Worm (Caenorhabditis elegans): ENCODE results near the gene F54H12.7.

Gene F54H12.7

ce11 chrIII:8009769-8010168 lies 40.6 kb downstream of the F54H12.7 start, which contains the start of gene cit-1.1:
Gene cit-1.1, minus strand, starts transcription at chrIII:8009821.
- TF ChIP-seq flt-1 (GFP tag; IDR thresholded peaks at IDR 0.05) (no peak), med-1 (GFP tag; optimal IDR thresholded peaks at IDR 0.05; ENCODE audit: insufficient read depth) (no peak), ztf-29 (GFP tag; IDR thresholded peaks at IDR 0.05) (no peak)

ce11 chrIII:8010260-8010822 lies 41.2 kb downstream of the F54H12.7 start, which contains the start of gene cit-1.2:
Gene cit-1.2, plus strand, starts transcription at chrIII:8010772.
- TF ChIP-seq med-1 (GFP tag; optimal IDR thresholded peaks at IDR 0.05; ENCODE audit: insufficient read depth), result no peak
- TF ChIP-seq flt-1 (GFP tag; IDR thresholded peaks at IDR 0.05), result no peak
- no peak for TF ChIP-seq T22C8.4 (GFP tag; IDR thresholded peaks at IDR 0.05)
- no peak for TF ChIP-seq ref-1 (GFP tag; conservative IDR thresholded peaks at IDR 0.05)
- no peak for TF ChIP-seq ztf-29 (GFP tag; IDR thresholded peaks at IDR 0.05)
- no peak for TF ChIP-seq tab-1 (GFP tag; IDR thresholded peaks at IDR 0.05)
- no peak for TF ChIP-seq cog-1 (tag; optimal IDR thresholded peaks at IDR 0.05)
- no peak for TF ChIP-seq klf-2 (GFP tag; conservative IDR thresholded peaks at IDR 0.05)
- TF ChIP-seq ztf-23 (GFP tag; IDR thresholded peaks at IDR 0.05), result no peak

- TF ChIP-seq tab-1 (GFP tag; IDR thresholded peaks at IDR 0.05) (no peak), klf-2 (GFP tag; conservative IDR thresholded peaks at IDR 0.05) (no peak), ref-1 (GFP tag; conservative IDR thresholded peaks at IDR 0.05) (no peak), ztf-23 (GFP tag; IDR thresholded peaks at IDR 0.05) (no peak), cog-1 (tag; optimal IDR thresholded peaks at IDR 0.05) (no peak), ztf-29 (GFP tag; IDR thresholded peaks at IDR 0.05) (no peak), flt-1 (GFP tag; IDR thresholded peaks at IDR 0.05) (no peak), T22C8.4 (GFP tag; IDR thresholded peaks at IDR 0.05) (no peak), med-1 (GFP tag; optimal IDR thresholded peaks at IDR 0.05; ENCODE audit: insufficient read depth) (no peak)
These were observed 44.4 kb downstream of the F54H12.7 start for ce11 chrIII:8013582-8013981.

- TF ChIP-seq T22C8.4 (GFP tag; IDR thresholded peaks at IDR 0.05), result no peak
- no peak for TF ChIP-seq flt-1 (GFP tag; IDR thresholded peaks at IDR 0.05)
- TF ChIP-seq klf-2 (GFP tag; conservative IDR thresholded peaks at IDR 0.05), result no peak
- TF ChIP-seq tab-1 (GFP tag; IDR thresholded peaks at IDR 0.05), result no peak
These were observed 47.3 kb downstream of the F54H12.7 start, which contains the start of gene F44B9.5 for ce11 chrIII:8016438-8016837. Gene F44B9.5, minus strand, starts transcription at chrIII:8016538.

- TF ChIP-seq cog-1 (tag; optimal IDR thresholded peaks at IDR 0.05), result no peak
- no peak for TF ChIP-seq ztf-29 (GFP tag; IDR thresholded peaks at IDR 0.05)
- no peak for TF ChIP-seq med-1 (GFP tag; optimal IDR thresholded peaks at IDR 0.05; ENCODE audit: insufficient read depth)
- no peak for TF ChIP-seq tab-1 (GFP tag; IDR thresholded peaks at IDR 0.05)
- no peak for TF ChIP-seq klf-2 (GFP tag; conservative IDR thresholded peaks at IDR 0.05)
- no peak for TF ChIP-seq T22C8.4 (GFP tag; IDR thresholded peaks at IDR 0.05)
These were observed 47.9 kb downstream of the F54H12.7 start for ce11 chrIII:8017053-8017452.

All from whole organism, midembryonic.